Worm (Caenorhabditis elegans) whole organism, midembryonic: ENCODE measurements around the gene glt-5.
"Not testable (repeated sequence)": the region's sequence is repeated elsewhere in the genome, so short reads cannot be mapped to it uniquely, and the experiment has no call there.

Source experiments
- T22C8.4 ChIP-seq: fragments of 200-800 bp; sonication (Bioruptor generic); IDR thresholded peaks from 2 replicates; pipeline ENCODE4 v1.3.6; 2022; ENCODE audit warnings: missing genetic modification characterization, missing compliant biosample characterization
- cog-1 ChIP-seq: sonication (generic microtip); optimal IDR thresholded peaks from 2 replicates; lab custom pipeline; 2016; ENCODE audit warnings: missing genetic modification characterization, missing compliant biosample characterization
- flt-1 ChIP-seq: fragments of 200-800 bp; sonication (Bioruptor generic); IDR thresholded peaks from 2 replicates; pipeline ENCODE4 v1.3.6; 2022; ENCODE audit warnings: missing genetic modification characterization, missing compliant biosample characterization
- klf-2 ChIP-seq: fragments of 200-800 bp; sonication (Bioruptor generic); conservative IDR thresholded peaks from 2 replicates; pipeline ENCODE4 v1.3.6; 2022; ENCODE audit warnings: missing genetic modification reagents, missing genetic modification characterization, missing compliant biosample characterization
- med-1 ChIP-seq: sonication (generic microtip); optimal IDR thresholded peaks from 2 replicates; lab custom pipeline; 2017; ENCODE audit warnings: missing genetic modification characterization, mild to moderate bottlenecking, missing compliant biosample characterization, antibody characterized with exemption, missing genetic modification reagents; ENCODE audit not compliant: insufficient read depth
- ref-1 ChIP-seq: fragments of 200-800 bp; sonication (Bioruptor generic); conservative IDR thresholded peaks from 2 replicates; pipeline ENCODE4 v1.3.6; 2022; ENCODE audit warnings: missing genetic modification reagents, missing genetic modification characterization, missing compliant biosample characterization
- tab-1 ChIP-seq: fragments of 200-800 bp; sonication (Bioruptor generic); IDR thresholded peaks from 2 replicates; pipeline ENCODE4 v1.3.6; 2022; ENCODE audit warnings: missing genetic modification characterization, missing compliant biosample characterization
- ztf-23 ChIP-seq: fragments of 200-800 bp; sonication (Bioruptor generic); IDR thresholded peaks from 2 replicates; pipeline ENCODE4 v1.3.6; 2022; ENCODE audit warnings: missing genetic modification reagents, missing genetic modification characterization, missing compliant biosample characterization

DNA sequence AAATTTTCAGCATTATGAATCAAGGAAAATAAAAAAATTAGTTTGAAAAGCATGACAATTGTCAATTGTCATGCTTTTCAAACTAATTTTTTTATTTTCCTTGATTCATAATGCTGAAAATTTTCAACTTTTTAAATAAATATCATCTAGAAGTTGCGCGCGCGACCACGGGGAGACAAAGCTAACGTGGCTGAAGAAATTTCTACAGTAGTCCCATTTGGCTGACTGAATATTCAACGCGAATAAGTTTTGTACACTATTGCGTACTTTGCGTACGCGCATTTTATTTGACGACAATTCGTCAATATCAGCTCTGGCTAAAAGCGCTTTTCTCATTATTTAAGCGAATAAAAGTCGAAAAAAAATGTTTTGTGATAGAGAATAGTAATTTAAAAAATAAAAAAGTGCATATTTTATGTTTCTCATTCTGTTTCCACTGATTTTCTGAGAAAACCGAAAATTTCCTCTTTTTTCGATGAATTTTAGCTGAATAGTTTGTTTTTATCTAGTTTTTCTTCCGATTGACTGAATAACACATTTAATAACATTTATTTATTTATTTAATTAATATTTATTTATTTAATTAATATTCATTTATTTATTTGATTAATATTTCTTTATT, 10.1 kb upstream of the glt-5 start, which contains the start of gene Y53C12A.11:
- not testable (repeated sequence) for TF ChIP-seq ref-1 (GFP tag; lab: Robert Waterston, UW); med-1; cog-1; ztf-23 (GFP tag; lab: Robert Waterston, UW); tab-1 (GFP tag; lab: Robert Waterston, UW); T22C8.4 (GFP tag; lab: Robert Waterston, UW); flt-1 (GFP tag; lab: Robert Waterston, UW); klf-2 (GFP tag; lab: Robert Waterston, UW)
